Worm (Caenorhabditis elegans): ENCODE data around the gene F36H1.12.

Gene F36H1.12

ce11 chrIV:11082789-11083235 lies 29.3 kb upstream of the F36H1.12 start (continued):
- TF ChIP-seq grh-1 (GFP tag; IDR thresholded peaks at IDR 0.05) (peak; percentile 76), mef-2 (tag; optimal IDR thresholded peaks at IDR 0.05) (peak; percentile 84), pax-3 (tag; optimal IDR thresholded peaks at IDR 0.05) (peak; percentile 70), ceh-82 (tag; optimal IDR thresholded peaks at IDR 0.05) (peak; percentile 80 to 92 (median 90)), unc-130 (tag; optimal IDR thresholded peaks at IDR 0.05) (peak; percentile 93), nhr-12 (tag; optimal IDR thresholded peaks at IDR 0.05) (no peak), mep-1 (tag; optimal IDR thresholded peaks at IDR 0.05) (peak; percentile 96), ceh-63 (GFP tag; optimal IDR thresholded peaks at IDR 0.05) (no peak), C04F5.9 (tag; optimal IDR thresholded peaks at IDR 0.05) (peak; percentile 67), ztf-4 (tag; optimal IDR thresholded peaks at IDR 0.05) (peak; percentile 95), ceh-90 (tag; optimal IDR thresholded peaks at IDR 0.05) (no peak), snu-23 (GFP tag; optimal IDR thresholded peaks at IDR 0.05) (peak; percentile 98), C34B4.2 (tag; optimal IDR thresholded peaks at IDR 0.05) (peak; percentile 45), zag-1 (tag; optimal IDR thresholded peaks at IDR 0.05) (peak; percentile 100), aly-2 (tag; optimal IDR thresholded peaks at IDR 0.05) (peak; percentile 73), pag-3 (tag; optimal IDR thresholded peaks at IDR 0.05; ENCODE audit: borderline replicate concordance, insufficient read depth) (no peak), irx-1 (tag; optimal IDR thresholded peaks at IDR 0.05) (peak; percentile 87), isw-1 (GFP tag; IDR thresholded peaks at IDR 0.05) (peak; percentile 84), nhr-20 (tag; optimal IDR thresholded peaks at IDR 0.05) (peak; percentile 96), nhr-84 (tag; optimal IDR thresholded peaks at IDR 0.05) (no peak), dsc-1 (tag; optimal IDR thresholded peaks at IDR 0.05) (peak; percentile 93), lsy-2 (tag; optimal IDR thresholded peaks at IDR 0.05) (peak; percentile 91 to 94), unc-98 (GFP tag; IDR thresholded peaks at IDR 0.05) (no peak; the same call in 1 of the 2 replicates), elt-3 (tag; optimal IDR thresholded peaks at IDR 0.05) (peak in 4 of 6 experiments; percentile 28 to 90 (median 75)), zip-4 (GFP tag; optimal IDR thresholded peaks at IDR 0.05) (peak; percentile 60), snpc-4 (tag; optimal IDR thresholded peaks at IDR 0.05) (peak; percentile 71), ceh-88 (GFP tag; IDR thresholded peaks at IDR 0.05) (0 out of 2 replicates have a peak, but pooled peaks have one; percentile 52), sox-4 (tag; optimal IDR thresholded peaks at IDR 0.05) (peak; percentile 65), lin-14 (GFP tag; optimal IDR thresholded peaks at IDR 0.05) (peak; percentile 98), nhr-28 (tag; optimal IDR thresholded peaks at IDR 0.05) (no peak), skn-1 (tag; optimal IDR thresholded peaks at IDR 0.05) (peak; percentile 73), rnt-1 (tag; optimal IDR thresholded peaks at IDR 0.05) (peak; percentile 84), unc-30 (tag; optimal IDR thresholded peaks at IDR 0.05) (no peak), fkh-8 (tag; optimal IDR thresholded peaks at IDR 0.05) (peak; percentile 97), Y116A8C.19 (tag; optimal IDR thresholded peaks at IDR 0.05; ENCODE audit: borderline replicate concordance) (no peak), aha-1 (tag; optimal IDR thresholded peaks at IDR 0.05) (peak; percentile 42), ceh-8 (GFP tag; optimal IDR thresholded peaks at IDR 0.05) (peak; percentile 89), lir-3 (tag; optimal IDR thresholded peaks at IDR 0.05; ENCODE audit: poor library complexity) (peak; percentile 89), hlh-4 (tag; optimal IDR thresholded peaks at IDR 0.05) (no peak), fos-1 (tag; optimal IDR thresholded peaks at IDR 0.05) (peak; percentile 91), ces-1 (GFP tag; optimal IDR thresholded peaks at IDR 0.05) (no peak), swsn-7 (tag; optimal IDR thresholded peaks at IDR 0.05) (peak; percentile 96), ama-1 (optimal IDR thresholded peaks at IDR 0.05) (peak; percentile 73), ets-5 (GFP tag; IDR thresholded peaks at IDR 0.05) (no peak), unc-86 (tag; optimal IDR thresholded peaks at IDR 0.05) (peak; percentile 92), alr-1 (tag; optimal IDR thresholded peaks at IDR 0.05; ENCODE audit: borderline replicate concordance) (no peak), egl-27 (tag; optimal IDR thresholded peaks at IDR 0.05) (peak; percentile 32 to 66), nhr-11 (tag; optimal IDR thresholded peaks at IDR 0.05) (peak; percentile 90), egl-13 (tag; optimal IDR thresholded peaks at IDR 0.05) (peak; percentile 91), mdl-1 (tag; optimal IDR thresholded peaks at IDR 0.05) (peak in 1 of 2 experiments; percentile 95), tbx-2 (tag; optimal IDR thresholded peaks at IDR 0.05) (peak; percentile 97), unc-62 (GFP tag; optimal IDR thresholded peaks at IDR 0.05) (no peak), efl-3 (GFP tag; optimal IDR thresholded peaks at IDR 0.05) (no peak)
